Worm (Caenorhabditis elegans) whole organism, early embryonic: Measurements from ENCODE around the gene srz-54.

ENCODE experiments used
- B0310.2 ChIP-seq: sonication (generic microtip); optimal IDR thresholded peaks from 2 replicates; lab custom pipeline; 2016; ENCODE audit warnings: mild to moderate bottlenecking, missing genetic modification characterization, missing compliant biosample characterization
- ama-1 ChIP-seq: fragments of 150-350 bp; optimal IDR thresholded peaks from 2 replicates; lab custom pipeline; 2014
- flt-1 ChIP-seq: fragments of 200-800 bp; sonication (Bioruptor generic); IDR thresholded peaks from 2 replicates; pipeline ENCODE4 v1.3.6; 2022; ENCODE audit warnings: missing genetic modification characterization, missing compliant biosample characterization
- hmbx-1 ChIP-seq: sonication (generic microtip); optimal IDR thresholded peaks from 2 replicates; lab custom pipeline; 2016; ENCODE audit warnings: mild to moderate bottlenecking, missing genetic modification characterization, missing compliant biosample characterization
- hmg-4 ChIP-seq: fragments of 200-800 bp; sonication (Bioruptor generic); optimal IDR thresholded peaks from 2 replicates; lab custom pipeline; 2018; ENCODE audit warnings: mild to moderate bottlenecking, missing genetic modification characterization, missing compliant biosample characterization
- hnd-1 ChIP-seq: sonication (generic microtip); optimal IDR thresholded peaks from 2 replicates; lab custom pipeline; 2016; ENCODE audit warnings: missing genetic modification characterization, missing compliant biosample characterization
- pes-1 ChIP-seq: fragments of 200-800 bp; sonication (Bioruptor generic); IDR thresholded peaks from 2 replicates; pipeline ENCODE4 v1.3.6; 2022; ENCODE audit warnings: missing genetic modification reagents, missing genetic modification characterization, missing compliant biosample characterization
- scrt-1 ChIP-seq: fragments of 200-800 bp; sonication (Bioruptor generic); IDR thresholded peaks from 2 replicates; pipeline ENCODE4 v1.3.6; 2022; ENCODE audit warnings: missing genetic modification characterization, missing compliant biosample characterization
- sea-1 ChIP-seq: fragments of 200-800 bp; sonication (Bioruptor generic); conservative IDR thresholded peaks from 2 replicates; pipeline ENCODE4 v1.3.6; 2022; ENCODE audit warnings: missing genetic modification characterization, missing compliant biosample characterization
- tbx-11 ChIP-seq: fragments of 200-800 bp; sonication (Bioruptor generic); IDR thresholded peaks from 2 replicates; pipeline ENCODE4 v1.3.6; 2022; ENCODE audit warnings: missing genetic modification characterization, missing compliant biosample characterization
- tra-4 ChIP-seq: sonication (generic microtip); optimal IDR thresholded peaks from 2 replicates; lab custom pipeline; 2017; ENCODE audit warnings: missing genetic modification characterization, missing compliant biosample characterization

- TF ChIP-seq tbx-11 (GFP tag; lab: Robert Waterston, UW) (no peak), ama-1 (lab: Kevin White, UChicago) (no peak), sea-1 (GFP tag; lab: Robert Waterston, UW) (no peak), pes-1 (GFP tag; lab: Robert Waterston, UW) (no peak), scrt-1 (no peak), hmbx-1 (tag; lab: Kevin White, UChicago) (no peak), flt-1 (GFP tag; lab: Robert Waterston, UW) (no peak), hnd-1 (tag; lab: Kevin White, UChicago) (no peak), B0310.2 (tag; lab: Kevin White, UChicago) (no peak), tra-4 (tag; lab: Kevin White, UChicago) (no peak), hmg-4 (GFP tag; lab: Kevin White, UChicago) (no peak)
Measured at ce11 chrV:17014050-17014449, 33.6 kb downstream of the srz-54 start, which contains the start of gene clc-13.
